Fruit fly (Drosophila melanogaster): ENCODE measurements around the gene Jasper.

DNA sequence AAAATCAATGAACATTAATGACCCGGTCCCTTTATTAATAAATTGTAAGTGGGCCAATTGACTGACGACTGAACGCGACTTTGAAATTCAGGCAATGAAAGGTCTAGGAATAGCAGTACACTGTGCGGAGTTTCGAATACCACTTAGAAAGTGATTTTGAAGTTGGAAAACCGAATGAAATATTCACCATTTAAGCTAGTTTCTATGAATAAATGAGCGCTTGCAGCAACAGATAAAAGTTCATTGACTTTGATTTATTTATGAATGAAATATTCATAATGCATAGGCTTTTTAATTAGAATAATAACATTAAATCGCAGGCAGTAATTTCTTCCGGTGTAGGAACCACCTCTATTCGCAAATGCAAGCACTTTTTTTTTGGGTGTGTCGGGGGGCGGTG is 31.3 kb upstream of the Jasper start:
- TF ChIP-seq br (GFP tag; optimal IDR thresholded peaks at IDR 0.05) (no peak), Dfd (GFP tag; optimal IDR thresholded peaks at IDR 0.05) (no peak), tai (GFP tag; optimal IDR thresholded peaks at IDR 0.05) (no peak), Hr78 (GFP tag; optimal IDR thresholded peaks at IDR 0.05) (no peak), Vsx2 (GFP tag; optimal IDR thresholded peaks at IDR 0.05; ENCODE audit: partially characterized antibody) (no peak), Myc (optimal IDR thresholded peaks at IDR 0.05) (no peak), Sp1 (GFP tag; optimal IDR thresholded peaks at IDR 0.05) (peak; percentile 7), Hnf4 (GFP tag; optimal IDR thresholded peaks at IDR 0.05) (no peak), N (GFP tag; optimal IDR thresholded peaks at IDR 0.05) (no peak), HLH106 (tag; optimal IDR thresholded peaks at IDR 0.05) (no peak), OdsH (GFP tag; optimal IDR thresholded peaks at IDR 0.05) (no peak), Abd-B (GFP tag; optimal IDR thresholded peaks at IDR 0.05) (no peak)
